Fruit fly (Drosophila melanogaster) S2 (cell line): ENCODE measurements around the gene senju.

Experiments
- CG8478 ChIP-seq: fragments of >200 bp; optimal IDR thresholded peaks from 2 replicates; lab custom pipeline; 2018
- CTCF ChIP-seq, 2 experiments: fragments of >200 bp; optimal IDR thresholded peaks; 2 replicates each; lab custom pipeline; 2018

DNA sequence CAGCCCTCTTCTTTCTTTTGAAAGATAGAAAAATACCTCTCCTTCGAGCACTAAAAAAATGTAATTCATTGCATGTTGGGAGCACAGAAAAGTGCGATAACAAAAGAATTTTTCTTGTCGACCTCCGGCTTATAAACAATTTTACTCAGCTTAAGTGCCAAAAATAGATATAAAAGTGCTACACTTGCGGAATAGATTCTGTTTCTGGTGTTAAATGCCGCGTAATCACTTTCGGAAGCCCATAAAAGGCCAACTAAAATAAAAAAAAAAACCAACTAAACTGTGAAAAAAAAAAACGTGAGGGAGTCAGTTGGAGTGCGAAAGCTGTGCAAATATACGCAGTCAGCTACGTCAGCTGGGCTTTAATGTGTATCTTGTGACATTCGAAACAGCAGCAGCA, 37.0 kb downstream of the senju start:
- TF ChIP-seq CTCF (optimal IDR thresholded peaks at IDR 0.05; lab: Kevin White, UChicago) (no peak), CG8478 (lab: Kevin White, UChicago) (no peak)
